Worm (Caenorhabditis elegans) whole organism, L2 larva: Measurements from ENCODE around the gene fic-1.

Experiments used
- nhr-12 ChIP-seq: fragments of 150-350 bp; optimal IDR thresholded peaks from 2 replicates; lab custom pipeline; 2014; ENCODE audit warnings: missing biosample characterization, missing genetic modification characterization
- sma-9 ChIP-seq, 2 experiments: fragments of 150-350 bp in 1 of 2; sonication (generic microtip) in 1 of 2; optimal IDR thresholded peaks; 2 replicates each; lab custom pipeline; 2014 to 2016; ENCODE audit warnings: missing genetic modification characterization in 2 of 2, mild to moderate bottlenecking in 1 of 2, missing biosample characterization in 1 of 2, missing compliant biosample characterization in 1 of 2, missing genetic modification reagents in 1 of 2, moderate library complexity in 1 of 2

DNA sequence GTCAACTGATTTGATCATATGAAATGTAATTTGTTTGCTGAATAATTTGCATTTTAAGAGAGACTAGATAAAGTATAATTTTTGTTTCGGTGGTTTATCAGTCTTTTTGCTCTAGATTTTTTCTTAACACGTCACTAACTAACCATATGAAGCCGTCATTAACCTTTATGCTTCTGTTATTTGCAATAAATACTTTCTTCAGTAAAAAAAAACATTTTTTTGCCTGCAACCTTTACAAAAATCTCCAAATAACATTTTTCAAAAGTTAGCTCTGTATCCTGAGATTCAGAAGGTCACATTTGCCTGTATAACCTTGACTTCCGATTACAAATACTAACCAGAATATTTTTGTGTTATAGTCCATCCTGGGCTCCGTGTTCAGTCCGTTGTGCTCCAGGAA is 33.5 kb downstream of the fic-1 start:
- TF ChIP-seq sma-9 (GFP tag; optimal IDR thresholded peaks at IDR 0.05; lab: Kevin White, UChicago) (no peak), sma-9 (tag; optimal IDR thresholded peaks at IDR 0.05; lab: Kevin White, UChicago) (no peak), nhr-12 (tag; lab: Kevin White, UChicago) (no peak)
